Fruit fly (Drosophila melanogaster) whole organism, embryonic: ENCODE data around the gene CG15522.
A peak's percentile ranks its signal among the peaks of the same experiment; 100 is the strongest.

ENCODE experiments used
- Adf1 ChIP-seq: fragments of 200-800 bp; sonication (Bioruptor generic); IDR thresholded peaks from 2 replicates; pipeline ENCODE4 v1.3.6; 2022; ENCODE audit warnings: missing biosample characterization, missing genetic modification characterization
- Atf6 ChIP-seq: fragments of 200-800 bp; sonication (Bioruptor generic); IDR thresholded peaks from 2 replicates; pipeline ENCODE4 v1.3.6; 2022; ENCODE audit warnings: missing biosample characterization, missing genetic modification characterization
- CG1233 ChIP-seq: fragments of 200-800 bp; sonication (Bioruptor generic); optimal IDR thresholded peaks from 4 replicates; lab custom pipeline; 2018; ENCODE audit warnings: missing biosample characterization, mild to moderate bottlenecking, missing genetic modification characterization
- CG15269 ChIP-seq: fragments of 200-800 bp; sonication (Bioruptor generic); optimal IDR thresholded peaks from 2 replicates; lab custom pipeline; 2018; ENCODE audit warnings: missing biosample characterization, mild to moderate bottlenecking, missing genetic modification characterization, moderate library complexity
- CG15514 ChIP-seq: fragments of 200-800 bp; sonication (Bioruptor generic); optimal IDR thresholded peaks from 3 replicates; lab custom pipeline; 2017; ENCODE audit warnings: missing biosample characterization, missing genetic modification characterization, mild to moderate bottlenecking, moderate library complexity, missing genetic modification reagents
- CG15601 ChIP-seq: fragments of 200-800 bp; sonication (Bioruptor generic); optimal IDR thresholded peaks from 3 replicates; lab custom pipeline; 2019; ENCODE audit warnings: missing biosample characterization, mild to moderate bottlenecking, missing genetic modification characterization, moderate library complexity
- CG18011 ChIP-seq: fragments of 200-800 bp; sonication (Bioruptor generic); optimal IDR thresholded peaks from 2 replicates; lab custom pipeline; 2017; ENCODE audit warnings: missing biosample characterization, missing genetic modification characterization, mild to moderate bottlenecking, moderate library complexity, missing genotype
- CG2120 ChIP-seq: fragments of 200-800 bp; sonication (Bioruptor generic); optimal IDR thresholded peaks from 3 replicates; lab custom pipeline; 2016; ENCODE audit warnings: missing biosample characterization, missing genetic modification characterization
- CG2678 ChIP-seq: fragments of 200-800 bp; sonication (Bioruptor generic); optimal IDR thresholded peaks from 3 replicates; lab custom pipeline; 2019; ENCODE audit warnings: missing biosample characterization, mild to moderate bottlenecking, missing genetic modification characterization, moderate library complexity
- CG2889 ChIP-seq: fragments of 200-800 bp; sonication (Bioruptor generic); IDR thresholded peaks from 3 replicates; pipeline ENCODE4 v1.3.6; 2022; ENCODE audit warnings: missing biosample characterization, missing genetic modification characterization
- CG32532 ChIP-seq: fragments of 200-800 bp; sonication (Bioruptor generic); IDR thresholded peaks from 2 replicates; pipeline ENCODE4 v1.3.6; 2022; ENCODE audit warnings: missing biosample characterization, missing genetic modification characterization
- CG5245 ChIP-seq: fragments of 200-800 bp; sonication (Bioruptor generic); optimal IDR thresholded peaks from 3 replicates; lab custom pipeline; 2016; ENCODE audit warnings: missing biosample characterization, missing genetic modification characterization
- CG7839 ChIP-seq: fragments of 200-800 bp; sonication (Bioruptor generic); optimal IDR thresholded peaks from 3 replicates; lab custom pipeline; 2018; ENCODE audit warnings: missing biosample characterization, mild to moderate bottlenecking, missing genetic modification characterization, moderate library complexity
- CG9932 ChIP-seq: fragments of 200-800 bp; sonication (Bioruptor generic); IDR thresholded peaks from 2 replicates; pipeline ENCODE4 v1.3.6; 2022; ENCODE audit warnings: missing biosample characterization, missing genetic modification characterization
- D19B ChIP-seq: fragments of 200-800 bp; sonication (Bioruptor generic); optimal IDR thresholded peaks from 2 replicates; lab custom pipeline; 2017; ENCODE audit warnings: missing biosample characterization, mild to moderate bottlenecking, missing genetic modification characterization
- Drgx ChIP-seq: fragments of 200-800 bp; sonication (Bioruptor generic); IDR thresholded peaks from 2 replicates; pipeline ENCODE4 v1.3.6; 2022; ENCODE audit warnings: missing biosample characterization, missing genetic modification characterization
- ERR ChIP-seq: fragments of 200-800 bp; sonication (Bioruptor generic); optimal IDR thresholded peaks from 2 replicates; lab custom pipeline; 2016; ENCODE audit warnings: missing biosample characterization, missing genetic modification characterization
- Hsf ChIP-seq: fragments of 200-800 bp; sonication (Bioruptor generic); optimal IDR thresholded peaks from 3 replicates; lab custom pipeline; 2016; ENCODE audit warnings: missing biosample characterization, missing genetic modification characterization
- Med ChIP-seq: fragments of 200-800 bp; sonication (Bioruptor generic); peaks from one replicate; lab custom pipeline; 2016; ENCODE audit warnings: missing biosample characterization, missing genetic modification characterization, mild to moderate bottlenecking, inconsistent platforms, moderate library complexity
- NFAT ChIP-seq: fragments of 200-800 bp; sonication (Bioruptor generic); IDR thresholded peaks from 2 replicates; pipeline ENCODE4 v1.3.6; 2022; ENCODE audit warnings: missing biosample characterization, missing genetic modification characterization
- Rfx ChIP-seq: fragments of 200-800 bp; sonication (Bioruptor generic); IDR thresholded peaks from 2 replicates; pipeline ENCODE4 v1.3.6; 2022; ENCODE audit warnings: missing biosample characterization, missing genetic modification characterization
- Xbp1 ChIP-seq: fragments of 200-800 bp; sonication (Bioruptor generic); optimal IDR thresholded peaks from 3 replicates; lab custom pipeline; 2016; ENCODE audit warnings: missing biosample characterization, mild to moderate bottlenecking, missing genetic modification characterization
- al ChIP-seq: fragments of 200-800 bp; sonication (Bioruptor generic); IDR thresholded peaks from 2 replicates; pipeline ENCODE4 v1.3.6; 2022; ENCODE audit warnings: missing biosample characterization, missing genetic modification characterization
- chinmo ChIP-seq: fragments of 200-800 bp; sonication (Bioruptor generic); IDR thresholded peaks from 4 replicates; pipeline ENCODE4 v1.3.6; 2022; ENCODE audit warnings: missing biosample characterization, missing genetic modification characterization; ENCODE audit not compliant: partially characterized antibody
- dysf ChIP-seq: fragments of 200-800 bp; sonication (Bioruptor generic); IDR thresholded peaks from 3 replicates; pipeline ENCODE4 v1.3.6; 2022; ENCODE audit warnings: missing biosample characterization, missing genetic modification characterization
- esg ChIP-seq: fragments of 200-800 bp; sonication (Bioruptor generic); conservative IDR thresholded peaks from 2 replicates; pipeline ENCODE4 v1.3.6; 2022; ENCODE audit warnings: missing biosample characterization, missing genetic modification characterization
- gem ChIP-seq: fragments of 200-800 bp; sonication (Bioruptor generic); optimal IDR thresholded peaks from 2 replicates; lab custom pipeline; 2019; ENCODE audit warnings: missing biosample characterization, mild to moderate bottlenecking, missing genetic modification characterization, moderate library complexity
- gro ChIP-seq: fragments of 200-800 bp; sonication (Bioruptor generic); optimal IDR thresholded peaks from 2 replicates; lab custom pipeline; 2016; ENCODE audit warnings: missing biosample characterization, missing genetic modification characterization
- hkb ChIP-seq, 2 experiments: fragments of 200-800 bp in 1 of 2; fragments of >200 bp in 1 of 2; sonication (Bioruptor generic) in 1 of 2; IDR thresholded peaks in 1 of 2; optimal IDR thresholded peaks in 1 of 2; 2 replicates each; pipeline versions ENCODE4 v1.3.6 to Lab custom; 2017 to 2022; ENCODE audit warnings: missing biosample characterization in 1 of 2, missing genetic modification characterization in 1 of 2
- knrl ChIP-seq: fragments of 200-800 bp; sonication (Bioruptor generic); IDR thresholded peaks from 3 replicates; pipeline ENCODE4 v1.3.6; 2022; ENCODE audit warnings: missing biosample characterization, missing genetic modification characterization; ENCODE audit not compliant: partially characterized antibody
- lilli ChIP-seq: fragments of 200-800 bp; sonication (Bioruptor generic); optimal IDR thresholded peaks from 3 replicates; lab custom pipeline; 2016; ENCODE audit warnings: missing biosample characterization, missing genetic modification characterization
- nom ChIP-seq: fragments of 200-800 bp; sonication (Bioruptor generic); optimal IDR thresholded peaks from 2 replicates; lab custom pipeline; 2017; ENCODE audit warnings: missing biosample characterization, missing genetic modification characterization, mild to moderate bottlenecking, moderate library complexity, missing genetic modification reagents
- pfk ChIP-seq: fragments of 200-800 bp; sonication (Bioruptor generic); optimal IDR thresholded peaks from 2 replicates; lab custom pipeline; 2018; ENCODE audit warnings: missing biosample characterization, mild to moderate bottlenecking, missing genetic modification characterization, moderate library complexity
- row ChIP-seq: fragments of 200-800 bp; sonication (Bioruptor generic); IDR thresholded peaks from 3 replicates; pipeline ENCODE4 v1.3.6; 2022; ENCODE audit warnings: missing biosample characterization, missing genetic modification characterization
- slbo ChIP-seq: fragments of 200-800 bp; sonication (Bioruptor generic); IDR thresholded peaks from 2 replicates; pipeline ENCODE4 v1.3.6; 2022; ENCODE audit warnings: missing biosample characterization, missing genetic modification characterization
- sob ChIP-seq: fragments of 200-800 bp; sonication (Bioruptor generic); IDR thresholded peaks from 2 replicates; pipeline ENCODE4 v1.3.6; 2022; ENCODE audit warnings: missing biosample characterization, missing genetic modification characterization
- sug ChIP-seq: fragments of 200-800 bp; optimal IDR thresholded peaks from 2 replicates; lab custom pipeline; 2019; ENCODE audit warnings: missing biosample characterization, mild to moderate bottlenecking, missing genetic modification characterization, moderate library complexity
- tio ChIP-seq: fragments of 200-800 bp; sonication (Bioruptor generic); optimal IDR thresholded peaks from 2 replicates; lab custom pipeline; 2017; ENCODE audit warnings: missing biosample characterization, missing genetic modification characterization, inconsistent platforms
- vnd ChIP-seq: fragments of 200-800 bp; sonication (Bioruptor generic); IDR thresholded peaks from 3 replicates; pipeline ENCODE4 v1.3.6; 2022; ENCODE audit warnings: missing biosample characterization, missing genetic modification characterization; ENCODE audit not compliant: partially characterized antibody
- zen ChIP-seq: fragments of 200-800 bp; sonication (Bioruptor generic); optimal IDR thresholded peaks from 3 replicates; lab custom pipeline; 2018; ENCODE audit warnings: missing biosample characterization, mild to moderate bottlenecking, missing genetic modification characterization, moderate library complexity

Gene CG15522

dm6 chr3R:29894393-29894792 is 32.7 kb upstream of the CG15522 start (continued):
- TF ChIP-seq vnd (GFP tag; lab: Robert Waterston, UW), result no peak
- TF ChIP-seq ERR (GFP tag; lab: Kevin White, UChicago), result no peak
- TF ChIP-seq Rfx (GFP tag; lab: Robert Waterston, UW), result peak; percentile 82
- peak; percentile 51 for TF ChIP-seq D19B
- TF ChIP-seq CG5245 (GFP tag; lab: Kevin White, UChicago), result no peak
- no peak for TF ChIP-seq Adf1
- no peak for TF ChIP-seq zen (tag; lab: Kevin White, UChicago)
- TF ChIP-seq pfk (GFP tag; lab: Kevin White, UChicago), result no peak
- TF ChIP-seq knrl, result no peak
- TF ChIP-seq CG15601, result no peak
- no peak for TF ChIP-seq CG1233 (GFP tag; lab: Kevin White, UChicago)
- peak; percentile 24 for TF ChIP-seq tio (GFP tag; lab: Kevin White, UChicago)

DNA sequence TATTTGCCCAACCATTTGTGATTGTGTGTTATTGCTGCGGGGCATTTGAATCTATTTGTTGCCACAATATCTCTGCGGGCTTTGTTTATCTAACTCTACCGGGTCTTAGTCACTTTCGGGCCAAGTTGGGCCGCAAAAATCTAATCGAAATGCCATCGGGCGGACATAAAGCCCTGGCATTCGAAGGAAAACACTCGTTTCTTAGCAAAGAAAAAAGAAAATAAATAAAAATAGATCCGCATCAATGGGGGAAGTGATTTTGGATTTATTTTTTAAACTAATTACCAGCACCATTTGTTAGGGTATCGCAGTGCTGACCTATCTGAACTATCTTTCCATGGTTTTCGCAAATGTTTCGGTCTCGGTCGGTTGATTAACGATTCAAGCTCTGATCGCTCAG is 28.5 kb upstream of the CG15522 start:
- TF ChIP-seq gem, result peak; percentile 23
- TF ChIP-seq CG2889, result no peak
- peak; percentile 56 for TF ChIP-seq slbo (GFP tag; lab: Robert Waterston, UW)
- no peak for TF ChIP-seq CG15601
- 0 out of 2 replicates have a peak, but pooled peaks have one; percentile 10 for TF ChIP-seq esg
- TF ChIP-seq hkb (optimal IDR thresholded peaks at IDR 0.05; lab: Kevin White, UChicago), result no peak
- 0 out of 2 replicates have a peak, but pooled peaks have one; percentile 7 for TF ChIP-seq hkb (GFP tag; IDR thresholded peaks at IDR 0.05; lab: Robert Waterston, UW)
- no peak for TF ChIP-seq Hsf (GFP tag; lab: Kevin White, UChicago)
- peak; percentile 19; the same call in 1 of the 2 replicates for TF ChIP-seq NFAT (GFP tag; lab: Robert Waterston, UW)
- TF ChIP-seq Atf6 (GFP tag; lab: Robert Waterston, UW), result peak; percentile 30; the same call in 1 of the 2 replicates
- peak; percentile 47; the same call in 1 of the 3 replicates for TF ChIP-seq dysf
- peak; percentile 42; the same call in 2 of the 3 replicates for TF ChIP-seq row (GFP tag; lab: Robert Waterston, UW)
- TF ChIP-seq lilli (GFP tag; lab: Kevin White, UChicago), result peak; percentile 5
- peak; percentile 47; the same call in 1 of the 2 replicates for TF ChIP-seq Rfx (GFP tag; lab: Robert Waterston, UW)
- peak; percentile 83 for TF ChIP-seq Med (GFP tag; lab: Kevin White, UChicago)
- TF ChIP-seq Drgx (GFP tag; lab: Robert Waterston, UW), result peak; percentile 60; the same call in 1 of the 2 replicates
- no peak for TF ChIP-seq CG7839 (tag; lab: Kevin White, UChicago)
- 0 out of 2 replicates have a peak, but pooled peaks have one; percentile 26 for TF ChIP-seq sob (GFP tag; lab: Robert Waterston, UW)
- no peak for TF ChIP-seq gro (GFP tag; lab: Kevin White, UChicago)
- peak; percentile 5 for TF ChIP-seq CG15269 (tag; lab: Kevin White, UChicago)
- TF ChIP-seq al (GFP tag; lab: Robert Waterston, UW), result peak; percentile 34; the same call in 1 of the 2 replicates
- TF ChIP-seq CG2120, result peak; percentile 53
- no peak for TF ChIP-seq nom (GFP tag; lab: Kevin White, UChicago)
- TF ChIP-seq CG15514, result no peak
- TF ChIP-seq CG18011 (GFP tag; lab: Kevin White, UChicago), result no peak
- TF ChIP-seq CG2678, result peak; percentile 19
- 0 out of 2 replicates have a peak, but pooled peaks have one; percentile 24 for TF ChIP-seq CG32532 (GFP tag; lab: Robert Waterston, UW)
- 0 out of 4 replicates have a peak, but pooled peaks have one; percentile 34 for TF ChIP-seq chinmo (GFP tag; lab: Robert Waterston, UW)
- TF ChIP-seq sug, result peak; percentile 25
- TF ChIP-seq Xbp1 (GFP tag; lab: Kevin White, UChicago), result no peak
- TF ChIP-seq CG9932 (GFP tag; lab: Robert Waterston, UW), result peak; percentile 65
